Fruit fly (Drosophila melanogaster) whole organism, embryonic: ENCODE data around the gene CG31191.

Experiments used
- Bdp1 ChIP-seq: fragments of 200-800 bp; sonication (Bioruptor generic); optimal IDR thresholded peaks from 3 replicates; lab custom pipeline; 2016; ENCODE audit warnings: missing biosample characterization, missing genetic modification characterization
- CG13287 ChIP-seq: fragments of 200-800 bp; sonication (Bioruptor generic); IDR thresholded peaks from 2 replicates; pipeline ENCODE4 v1.3.6; 2022; ENCODE audit warnings: missing biosample characterization, missing genetic modification characterization; ENCODE audit not compliant: partially characterized antibody
- CG14860 ChIP-seq: fragments of 200-800 bp; sonication (Bioruptor generic); IDR thresholded peaks from 3 replicates; pipeline ENCODE4 v1.3.6; 2022; ENCODE audit warnings: missing biosample characterization, missing genetic modification characterization; ENCODE audit not compliant: partially characterized antibody
- CG15479 ChIP-seq: fragments of 200-800 bp; sonication (Bioruptor generic); optimal IDR thresholded peaks from 3 replicates; lab custom pipeline; 2019; ENCODE audit warnings: missing biosample characterization, mild to moderate bottlenecking, missing genetic modification characterization, moderate library complexity
- CG2120 ChIP-seq: fragments of 200-800 bp; sonication (Bioruptor generic); optimal IDR thresholded peaks from 3 replicates; lab custom pipeline; 2016; ENCODE audit warnings: missing biosample characterization, missing genetic modification characterization
- CG32532 ChIP-seq: fragments of 200-800 bp; sonication (Bioruptor generic); IDR thresholded peaks from 2 replicates; pipeline ENCODE4 v1.3.6; 2022; ENCODE audit warnings: missing biosample characterization, missing genetic modification characterization
- CG34224 ChIP-seq: fragments of 200-800 bp; sonication (Bioruptor generic); IDR thresholded peaks from 3 replicates; pipeline ENCODE4 v1.3.6; 2022; ENCODE audit warnings: missing biosample characterization, missing genetic modification characterization; ENCODE audit not compliant: partially characterized antibody
- CG42726 ChIP-seq: fragments of 200-800 bp; sonication (Bioruptor generic); IDR thresholded peaks from 2 replicates; pipeline ENCODE4 v1.3.6; 2022; ENCODE audit warnings: missing biosample characterization, missing genetic modification characterization; ENCODE audit not compliant: partially characterized antibody
- CG4360 ChIP-seq: fragments of 200-800 bp; sonication (Bioruptor generic); IDR thresholded peaks from 2 replicates; pipeline ENCODE4 v1.3.6; 2022; ENCODE audit warnings: missing biosample characterization, missing genetic modification characterization
- CG4854 ChIP-seq: fragments of 200-800 bp; sonication (Bioruptor generic); optimal IDR thresholded peaks from 2 replicates; lab custom pipeline; 2016; ENCODE audit warnings: missing biosample characterization, missing genetic modification characterization, inconsistent platforms
- CG5180 ChIP-seq: fragments of 200-800 bp; sonication (Bioruptor generic); optimal IDR thresholded peaks from 3 replicates; lab custom pipeline; 2017; ENCODE audit warnings: missing biosample characterization, missing genetic modification characterization, mild to moderate bottlenecking, moderate library complexity, missing genetic modification reagents
- CG7271 ChIP-seq: fragments of 200-800 bp; sonication (Bioruptor generic); optimal IDR thresholded peaks from 2 replicates; lab custom pipeline; 2018; ENCODE audit warnings: missing biosample characterization, mild to moderate bottlenecking, missing genetic modification characterization, moderate library complexity
- CG7745 ChIP-seq: fragments of 200-800 bp; sonication (Bioruptor generic); optimal IDR thresholded peaks from 2 replicates; lab custom pipeline; 2018; ENCODE audit warnings: missing biosample characterization, mild to moderate bottlenecking, missing genetic modification characterization, moderate library complexity
- CG7963 ChIP-seq: fragments of 200-800 bp; sonication (Bioruptor generic); IDR thresholded peaks from 3 replicates; pipeline ENCODE4 v1.3.6; 2022; ENCODE audit warnings: missing biosample characterization, missing genetic modification characterization; ENCODE audit not compliant: partially characterized antibody
- CG8765 ChIP-seq: fragments of 200-800 bp; sonication (Bioruptor generic); IDR thresholded peaks from 2 replicates; pipeline ENCODE4 v1.3.6; 2022; ENCODE audit warnings: missing biosample characterization, missing genetic modification characterization
- CTCF ChIP-seq: fragments of 200-800 bp; sonication (Bioruptor generic); optimal IDR thresholded peaks from 2 replicates; lab custom pipeline; 2017; ENCODE audit warnings: missing biosample characterization, mild to moderate bottlenecking, missing genetic modification characterization, moderate library complexity
- H2.0 ChIP-seq: fragments of 200-800 bp; sonication (Bioruptor generic); IDR thresholded peaks from 2 replicates; pipeline ENCODE4 v1.3.6; 2022; ENCODE audit warnings: missing biosample characterization, missing genetic modification characterization
- HLH54F ChIP-seq: fragments of 200-800 bp; sonication (Bioruptor generic); optimal IDR thresholded peaks from 3 replicates; lab custom pipeline; 2016; ENCODE audit warnings: missing biosample characterization, missing genetic modification characterization
- Kr ChIP-seq: fragments of 200-800 bp; sonication (Bioruptor generic); optimal IDR thresholded peaks from 2 replicates; lab custom pipeline; 2017; ENCODE audit warnings: missing biosample characterization, mild to moderate bottlenecking, missing genetic modification characterization
- Lhr ChIP-seq: fragments of 200-800 bp; sonication (Bioruptor generic); optimal IDR thresholded peaks from 3 replicates; lab custom pipeline; 2017; ENCODE audit warnings: mild to moderate bottlenecking, missing biosample characterization, missing genetic modification reagents, missing genetic modification characterization
- Med ChIP-seq: fragments of 200-800 bp; sonication (Bioruptor generic); peaks from one replicate; lab custom pipeline; 2016; ENCODE audit warnings: missing biosample characterization, missing genetic modification characterization, mild to moderate bottlenecking, inconsistent platforms, moderate library complexity
- Nf-YA ChIP-seq: fragments of 200-800 bp; sonication (Bioruptor generic); IDR thresholded peaks from 2 replicates; pipeline ENCODE4 v1.3.6; 2022; ENCODE audit warnings: missing biosample characterization, missing genetic modification characterization
- Pdp1 ChIP-seq, 2 experiments: fragments of 200-800 bp; sonication (Bioruptor generic); optimal IDR thresholded peaks; 3 replicates each; lab custom pipeline; 2016; ENCODE audit warnings: missing biosample characterization in 2 of 2, missing genetic modification characterization in 2 of 2, mild to moderate bottlenecking in 1 of 2, moderate library complexity in 1 of 2
- Rx ChIP-seq: fragments of 200-800 bp; sonication (Bioruptor generic); IDR thresholded peaks from 2 replicates; pipeline ENCODE4 v1.3.6; 2022; ENCODE audit warnings: missing biosample characterization, missing genetic modification characterization
- Scr ChIP-seq: fragments of 200-800 bp; sonication (Bioruptor generic); IDR thresholded peaks from 2 replicates; pipeline ENCODE4 v1.3.6; 2022; ENCODE audit warnings: missing biosample characterization, missing genetic modification characterization; ENCODE audit not compliant: partially characterized antibody
- Sry-δ ChIP-seq: fragments of 200-800 bp; sonication (Bioruptor generic); optimal IDR thresholded peaks from 2 replicates; lab custom pipeline; 2016; ENCODE audit warnings: missing biosample characterization, missing genetic modification characterization
- Tbp ChIP-seq: fragments of >200 bp; optimal IDR thresholded peaks from 2 replicates; lab custom pipeline; 2018; ENCODE audit warnings: missing biosample characterization, missing genetic modification characterization
- bbx ChIP-seq: fragments of 200-800 bp; sonication (Bioruptor generic); IDR thresholded peaks from 2 replicates; pipeline ENCODE4 v1.3.6; 2022; ENCODE audit warnings: missing biosample characterization, missing genetic modification characterization; ENCODE audit not compliant: partially characterized antibody
- bsh ChIP-seq, 2 experiments: fragments of 200-800 bp; sonication (Bioruptor generic); optimal IDR thresholded peaks; 2 replicates each; lab custom pipeline; 2017 to 2018; ENCODE audit warnings: mild to moderate bottlenecking in 2 of 2, missing biosample characterization in 2 of 2, missing genetic modification characterization in 2 of 2, moderate library complexity in 1 of 2
- ci ChIP-seq: fragments of 200-800 bp; sonication (Bioruptor generic); IDR thresholded peaks from 3 replicates; pipeline ENCODE4 v1.3.6; 2022; ENCODE audit warnings: missing biosample characterization, missing genetic modification characterization
- eve ChIP-seq, 2 experiments: fragments of >200 bp; optimal IDR thresholded peaks; 2 replicates each; lab custom pipeline; 2017; ENCODE audit warnings: missing biosample characterization in 2 of 2, missing genetic modification characterization in 2 of 2
- exex ChIP-seq: fragments of 200-800 bp; sonication (Bioruptor generic); optimal IDR thresholded peaks from 4 replicates; lab custom pipeline; 2018; ENCODE audit warnings: missing biosample characterization, mild to moderate bottlenecking, missing genetic modification characterization, moderate library complexity
- fru ChIP-seq: fragments of >200 bp; optimal IDR thresholded peaks from 2 replicates; lab custom pipeline; 2017
- hkb ChIP-seq, 2 experiments: fragments of 200-800 bp in 1 of 2; fragments of >200 bp in 1 of 2; sonication (Bioruptor generic) in 1 of 2; IDR thresholded peaks in 1 of 2; optimal IDR thresholded peaks in 1 of 2; 2 replicates each; pipeline versions ENCODE4 v1.3.6 to Lab custom; 2017 to 2022; ENCODE audit warnings: missing biosample characterization in 1 of 2, missing genetic modification characterization in 1 of 2
- inv ChIP-seq: fragments of 200-800 bp; sonication (Bioruptor generic); IDR thresholded peaks from 2 replicates; pipeline ENCODE4 v1.3.6; 2022; ENCODE audit warnings: missing biosample characterization, missing genetic modification characterization; ENCODE audit not compliant: partially characterized antibody
- jumu ChIP-seq: fragments of 200-800 bp; sonication (Bioruptor generic); optimal IDR thresholded peaks from 3 replicates; lab custom pipeline; 2016; ENCODE audit warnings: missing biosample characterization, missing genetic modification characterization
- knrl ChIP-seq: fragments of 200-800 bp; sonication (Bioruptor generic); IDR thresholded peaks from 3 replicates; pipeline ENCODE4 v1.3.6; 2022; ENCODE audit warnings: missing biosample characterization, missing genetic modification characterization; ENCODE audit not compliant: partially characterized antibody
- mirr ChIP-seq: fragments of 200-800 bp; sonication (Bioruptor generic); optimal IDR thresholded peaks from 3 replicates; lab custom pipeline; 2018; ENCODE audit warnings: missing biosample characterization, mild to moderate bottlenecking, missing genetic modification characterization
- nerfin-2 ChIP-seq: fragments of 200-800 bp; sonication (Bioruptor generic); IDR thresholded peaks from 2 replicates; pipeline ENCODE4 v1.3.6; 2022; ENCODE audit warnings: missing biosample characterization, missing genetic modification characterization; ENCODE audit not compliant: partially characterized antibody
- otp ChIP-seq: fragments of 200-800 bp; sonication (Bioruptor generic); IDR thresholded peaks from 3 replicates; pipeline ENCODE4, ENCODE4 v1.3.6; 2022; ENCODE audit warnings: missing biosample characterization, missing genetic modification characterization
- pho ChIP-seq: fragments of 200-800 bp; sonication (Bioruptor generic); optimal IDR thresholded peaks from 2 replicates; lab custom pipeline; 2016; ENCODE audit warnings: missing biosample characterization, missing genetic modification characterization
- run ChIP-seq: fragments of 200-800 bp; sonication (Bioruptor generic); optimal IDR thresholded peaks from 3 replicates; lab custom pipeline; 2018; ENCODE audit warnings: missing biosample characterization, mild to moderate bottlenecking, missing genetic modification characterization
- salm ChIP-seq: fragments of 200-800 bp; sonication (Bioruptor generic); optimal IDR thresholded peaks from 2 replicates; lab custom pipeline; 2018; ENCODE audit warnings: missing biosample characterization, mild to moderate bottlenecking, missing genetic modification characterization
- sens ChIP-seq: fragments of 200-800 bp; sonication (Bioruptor generic); peaks from one replicate; lab custom pipeline; 2016; ENCODE audit warnings: missing biosample characterization, missing genetic modification characterization
- sob ChIP-seq: fragments of 200-800 bp; sonication (Bioruptor generic); IDR thresholded peaks from 2 replicates; pipeline ENCODE4 v1.3.6; 2022; ENCODE audit warnings: missing biosample characterization, missing genetic modification characterization
- tna ChIP-seq: fragments of 200-800 bp; sonication (Bioruptor generic); IDR thresholded peaks from 2 replicates; pipeline ENCODE4 v1.3.6; 2022; ENCODE audit warnings: missing biosample characterization, missing genetic modification characterization; ENCODE audit not compliant: partially characterized antibody
- vnd ChIP-seq: fragments of 200-800 bp; sonication (Bioruptor generic); IDR thresholded peaks from 3 replicates; pipeline ENCODE4 v1.3.6; 2022; ENCODE audit warnings: missing biosample characterization, missing genetic modification characterization; ENCODE audit not compliant: partially characterized antibody
- z ChIP-seq: fragments of 200-800 bp; sonication (Bioruptor generic); IDR thresholded peaks from 3 replicates; pipeline ENCODE4 v1.3.6; 2022; ENCODE audit warnings: missing biosample characterization, missing genetic modification characterization
- zen2 ChIP-seq: fragments of 200-800 bp; sonication (Bioruptor generic); IDR thresholded peaks from 3 replicates; pipeline ENCODE4 v1.3.6; 2022; ENCODE audit warnings: missing biosample characterization, missing genetic modification characterization; ENCODE audit not compliant: partially characterized antibody
- zfh1 ChIP-seq: fragments of 200-800 bp; sonication (Bioruptor generic); IDR thresholded peaks from 3 replicates; pipeline ENCODE4 v1.3.6; 2022; ENCODE audit warnings: missing biosample characterization, missing genetic modification characterization

The CG31191 gene

dm6 chr3R:20912725-20913124 is 32.6 kb downstream of the CG31191 start (continued):
- peak; percentile 53; the same call in 2 of the 3 replicates for TF ChIP-seq ci (GFP tag; lab: Robert Waterston, UW)
- no peak for TF ChIP-seq Nf-YA (GFP tag; lab: Robert Waterston, UW)
- peak; percentile 52; the same call in 2 of the 3 replicates for TF ChIP-seq vnd (GFP tag; lab: Robert Waterston, UW)
- peak; percentile 15; the same call in 1 of the 2 replicates for TF ChIP-seq CG13287
- TF ChIP-seq CTCF (GFP tag; lab: Kevin White, UChicago), result peak; percentile 15
- TF ChIP-seq Bdp1 (GFP tag; lab: Kevin White, UChicago), result peak; percentile 99
- 0 out of 2 replicates have a peak, but pooled peaks have one; percentile 29 for TF ChIP-seq CG4360 (GFP tag; lab: Robert Waterston, UW)
- TF ChIP-seq CG32532 (GFP tag; lab: Robert Waterston, UW), result peak; percentile 8; the same call in 1 of the 2 replicates
- TF ChIP-seq Scr (GFP tag; lab: Robert Waterston, UW), result peak; percentile 65
- peak; percentile 70 for TF ChIP-seq tna
- TF ChIP-seq CG15479 (GFP tag; lab: Kevin White, UChicago), result peak; percentile 20
- peak; percentile 75 for TF ChIP-seq sens (GFP tag; lab: Kevin White, UChicago)
- TF ChIP-seq zen2 (GFP tag; lab: Robert Waterston, UW), result peak; percentile 27; the same call in 1 of the 3 replicates
- TF ChIP-seq otp (GFP tag; lab: Robert Waterston, UW), result no peak
- peak; percentile 57 for TF ChIP-seq Med (GFP tag; lab: Kevin White, UChicago)
- peak; percentile 9; the same call in 1 of the 2 replicates for TF ChIP-seq inv (GFP tag; lab: Robert Waterston, UW)
- peak; percentile 75; the same call in 1 of the 2 replicates for TF ChIP-seq CG42726 (GFP tag; lab: Robert Waterston, UW)
- TF ChIP-seq nerfin-2 (GFP tag; lab: Robert Waterston, UW), result peak; percentile 68
- peak; percentile 36 for TF ChIP-seq mirr (GFP tag; lab: Kevin White, UChicago)
- TF ChIP-seq CG7963, result peak; percentile 75
- TF ChIP-seq CG14860 (GFP tag; lab: Robert Waterston, UW), result peak; percentile 76
- TF ChIP-seq exex (tag; lab: Kevin White, UChicago), result peak; percentile 66
- peak; percentile 81 for TF ChIP-seq CG7745
- peak in 1 of 2 experiments; percentile 70 for TF ChIP-seq Pdp1 (GFP tag; optimal IDR thresholded peaks at IDR 0.05; lab: Kevin White, UChicago)
- TF ChIP-seq CG34224, result peak; percentile 46
- TF ChIP-seq, all 482 proteins: peak for 47

dm6 chr3R:20908641-20909040 is 36.7 kb downstream of the CG31191 start:
- TF ChIP-seq pho (GFP tag; lab: Kevin White, UChicago), result peak; percentile 30
- no peak for TF ChIP-seq CG5180 (GFP tag; lab: Kevin White, UChicago)
- no peak for TF ChIP-seq zfh1
- peak; percentile 63 for TF ChIP-seq bbx
- no peak for TF ChIP-seq fru (lab: Kevin White, UChicago)
- no peak for TF ChIP-seq run (tag; lab: Kevin White, UChicago)
- no peak for TF ChIP-seq nerfin-2 (GFP tag; lab: Robert Waterston, UW)
- TF ChIP-seq jumu (GFP tag; lab: Kevin White, UChicago), result no peak
- TF ChIP-seq knrl (GFP tag; lab: Robert Waterston, UW), result peak; percentile 73
- TF ChIP-seq Sry-δ (GFP tag; lab: Kevin White, UChicago), result no peak
- no peak for TF ChIP-seq z (GFP tag; lab: Robert Waterston, UW)
- no peak for TF ChIP-seq CG7271 (tag; lab: Kevin White, UChicago)
- TF ChIP-seq hkb (optimal IDR thresholded peaks at IDR 0.05; lab: Kevin White, UChicago), result no peak
- TF ChIP-seq hkb (GFP tag; IDR thresholded peaks at IDR 0.05; lab: Robert Waterston, UW), result no peak
- no peak for TF ChIP-seq CG8765 (GFP tag; lab: Robert Waterston, UW)
- TF ChIP-seq H2.0 (GFP tag; lab: Robert Waterston, UW), result no peak
- no peak for TF ChIP-seq Rx (GFP tag; lab: Robert Waterston, UW)
- TF ChIP-seq CG2120 (GFP tag; lab: Kevin White, UChicago), result peak; percentile 15
- TF ChIP-seq Kr (GFP tag; lab: Kevin White, UChicago), result no peak
- TF ChIP-seq eve (GFP tag; optimal IDR thresholded peaks at IDR 0.05; lab: Kevin White, UChicago), result no peak
- no peak for TF ChIP-seq bsh (GFP tag; optimal IDR thresholded peaks at IDR 0.05; lab: Kevin White, UChicago)
- peak; percentile 17 for TF ChIP-seq CG4854 (GFP tag; lab: Kevin White, UChicago)
- TF ChIP-seq Tbp (GFP tag; lab: Kevin White, UChicago), result no peak
- TF ChIP-seq Lhr (GFP tag; lab: Kevin White, UChicago), result no peak
- no peak for TF ChIP-seq sob (GFP tag; lab: Robert Waterston, UW)
- TF ChIP-seq salm (tag; lab: Kevin White, UChicago), result no peak
- TF ChIP-seq HLH54F (GFP tag; lab: Kevin White, UChicago), result peak; percentile 3
